Worm (Caenorhabditis elegans): ENCODE data around the gene Y57E12AL.1.

- TF ChIP-seq nhr-23 (tag; optimal IDR thresholded peaks at IDR 0.05) (no peak), ama-1 (optimal IDR thresholded peaks at IDR 0.05) (no peak), ztf-4 (tag; optimal IDR thresholded peaks at IDR 0.05) (peak; percentile 22), nhr-6 (tag; optimal IDR thresholded peaks at IDR 0.05) (peak; percentile 35), aly-2 (tag; optimal IDR thresholded peaks at IDR 0.05) (no peak), nhr-12 (tag; optimal IDR thresholded peaks at IDR 0.05) (no peak), unc-62 (GFP tag; optimal IDR thresholded peaks at IDR 0.05) (no peak)
These were observed 28.9 kb downstream of the Y57E12AL.1 start for ce11 chrV:7089217-7089616.

Measured in whole organism, L2 larva.